Fruit fly (Drosophila melanogaster) whole organism, prepupa: ENCODE data around the gene CG2126.

Experiments
- CG10669 ChIP-seq: fragments of 200-800 bp; sonication (Bioruptor generic); optimal IDR thresholded peaks from 3 replicates; lab custom pipeline; 2018; ENCODE audit warnings: missing biosample characterization, mild to moderate bottlenecking, missing genetic modification characterization, moderate library complexity
- CG11294 ChIP-seq: fragments of 200-800 bp; sonication (Bioruptor generic); IDR thresholded peaks from 2 replicates; pipeline ENCODE4 v1.3.6; 2022; ENCODE audit warnings: missing biosample characterization, missing genetic modification characterization
- CG11762 ChIP-seq: fragments of 200-800 bp; sonication (Bioruptor generic); optimal IDR thresholded peaks from 3 replicates; lab custom pipeline; 2016; ENCODE audit warnings: missing biosample characterization, missing genetic modification characterization; ENCODE audit not compliant: insufficient read depth
- CG11902 ChIP-seq: fragments of 200-800 bp; sonication (Bioruptor generic); optimal IDR thresholded peaks from 3 replicates; lab custom pipeline; 2016; ENCODE audit warnings: missing biosample characterization, missing genetic modification characterization
- CG16779 ChIP-seq: fragments of 200-800 bp; sonication (Bioruptor generic); optimal IDR thresholded peaks from 3 replicates; lab custom pipeline; 2017; ENCODE audit warnings: missing biosample characterization, mild to moderate bottlenecking, missing genetic modification characterization
- CG31627 ChIP-seq: fragments of 200-800 bp; sonication (Bioruptor generic); optimal IDR thresholded peaks from 3 replicates; lab custom pipeline; 2016; ENCODE audit warnings: missing biosample characterization, missing genetic modification characterization
- CG32006 ChIP-seq: fragments of 200-800 bp; sonication (Bioruptor generic); optimal IDR thresholded peaks from 3 replicates; lab custom pipeline; 2017; ENCODE audit warnings: missing biosample characterization, mild to moderate bottlenecking, missing genetic modification characterization
- CG3919 ChIP-seq: fragments of 200-800 bp; sonication (Bioruptor generic); optimal IDR thresholded peaks from 3 replicates; lab custom pipeline; 2016; ENCODE audit warnings: missing biosample characterization, missing genetic modification characterization
- CG4318 ChIP-seq: fragments of 200-800 bp; sonication (Bioruptor generic); optimal IDR thresholded peaks from 3 replicates; lab custom pipeline; 2017; ENCODE audit warnings: missing biosample characterization, mild to moderate bottlenecking, missing genetic modification characterization
- CG6163 ChIP-seq: fragments of 200-800 bp; sonication (Bioruptor generic); IDR thresholded peaks from 3 replicates; pipeline ENCODE4 v1.3.6; 2022; ENCODE audit warnings: missing biosample characterization, missing genetic modification characterization
- CG6276 ChIP-seq: fragments of 200-800 bp; sonication (Bioruptor generic); optimal IDR thresholded peaks from 2 replicates; lab custom pipeline; 2017; ENCODE audit warnings: missing biosample characterization, mild to moderate bottlenecking, missing genetic modification characterization
- CG6792 ChIP-seq: fragments of 200-800 bp; sonication (Bioruptor generic); optimal IDR thresholded peaks from 3 replicates; lab custom pipeline; 2016; ENCODE audit warnings: missing biosample characterization, missing genetic modification characterization
- CG6808 ChIP-seq: fragments of 200-800 bp; sonication (Bioruptor generic); optimal IDR thresholded peaks from 3 replicates; lab custom pipeline; 2017; ENCODE audit warnings: missing biosample characterization, missing genetic modification characterization, mild to moderate bottlenecking, moderate library complexity, missing genetic modification reagents
- CG6854 ChIP-seq: fragments of 200-800 bp; sonication (Bioruptor generic); optimal IDR thresholded peaks from 2 replicates; lab custom pipeline; 2017; ENCODE audit warnings: missing biosample characterization, mild to moderate bottlenecking, missing genetic modification characterization
- CG7368 ChIP-seq: fragments of 200-800 bp; sonication (Bioruptor generic); optimal IDR thresholded peaks from 3 replicates; lab custom pipeline; 2016; ENCODE audit warnings: missing biosample characterization, missing genetic modification characterization
- CG8119 ChIP-seq: fragments of 200-800 bp; sonication (Bioruptor generic); IDR thresholded peaks from 3 replicates; pipeline ENCODE4 v1.3.6; 2022; ENCODE audit warnings: missing biosample characterization, missing genetic modification characterization
- CG8319 ChIP-seq: fragments of 200-800 bp; sonication (Bioruptor generic); optimal IDR thresholded peaks from 3 replicates; lab custom pipeline; 2016; ENCODE audit warnings: missing biosample characterization, missing genetic modification characterization
- CG8632 ChIP-seq: fragments of 200-800 bp; sonication (Bioruptor generic); optimal IDR thresholded peaks from 3 replicates; lab custom pipeline; 2016; ENCODE audit warnings: missing biosample characterization, missing genetic modification characterization
- CG9139 ChIP-seq: fragments of 200-800 bp; sonication (Bioruptor generic); optimal IDR thresholded peaks from 3 replicates; lab custom pipeline; 2017; ENCODE audit warnings: missing biosample characterization, mild to moderate bottlenecking, missing genetic modification characterization
- Eip75B ChIP-seq: fragments of 200-800 bp; sonication (Bioruptor generic); optimal IDR thresholded peaks from 3 replicates; lab custom pipeline; 2016; ENCODE audit warnings: missing biosample characterization, missing genetic modification characterization
- Eip93F ChIP-seq: fragments of 200-800 bp; sonication (Bioruptor generic); optimal IDR thresholded peaks from 2 replicates; lab custom pipeline; 2016; ENCODE audit warnings: missing biosample characterization, mild to moderate bottlenecking, missing genetic modification characterization
- Ets21C ChIP-seq: fragments of 200-800 bp; sonication (Bioruptor generic); optimal IDR thresholded peaks from 3 replicates; lab custom pipeline; 2016; ENCODE audit warnings: missing biosample characterization, missing genetic modification characterization
- Ets96B ChIP-seq: fragments of 200-800 bp; optimal IDR thresholded peaks from 2 replicates; lab custom pipeline; 2019; ENCODE audit warnings: missing biosample characterization, mild to moderate bottlenecking, missing genetic modification characterization, moderate library complexity
- Hr38 ChIP-seq: sonication (Bioruptor generic); optimal IDR thresholded peaks from 2 replicates; lab custom pipeline; 2016; ENCODE audit warnings: missing biosample characterization, missing genetic modification characterization
- Hr39 ChIP-seq: fragments of 200-800 bp; sonication (Bioruptor generic); optimal IDR thresholded peaks from 2 replicates; lab custom pipeline; 2016; ENCODE audit warnings: missing biosample characterization, missing genetic modification characterization
- Hr4 ChIP-seq: fragments of 200-800 bp; sonication (Bioruptor generic); optimal IDR thresholded peaks from 3 replicates; lab custom pipeline; 2016; ENCODE audit warnings: missing biosample characterization, missing genetic modification characterization
- Lpt ChIP-seq: fragments of 200-800 bp; sonication (Bioruptor generic); optimal IDR thresholded peaks from 3 replicates; lab custom pipeline; 2016; ENCODE audit warnings: missing biosample characterization, missing genetic modification characterization
- OdsH ChIP-seq: fragments of 200-800 bp; sonication (Bioruptor generic); optimal IDR thresholded peaks from 3 replicates; lab custom pipeline; 2016; ENCODE audit warnings: missing biosample characterization, missing genetic modification characterization
- Smox ChIP-seq: fragments of 200-800 bp; sonication (Bioruptor generic); optimal IDR thresholded peaks from 3 replicates; lab custom pipeline; 2016; ENCODE audit warnings: missing biosample characterization, missing genetic modification characterization
- Sox15 ChIP-seq: fragments of 200-800 bp; sonication (Bioruptor generic); optimal IDR thresholded peaks from 3 replicates; lab custom pipeline; 2016; ENCODE audit warnings: missing biosample characterization, missing genetic modification characterization
- cyc ChIP-seq: fragments of 200-800 bp; sonication (Bioruptor generic); optimal IDR thresholded peaks from 3 replicates; lab custom pipeline; 2016; ENCODE audit warnings: missing biosample characterization, missing genetic modification characterization
- dac ChIP-seq: fragments of 200-800 bp; sonication (Bioruptor generic); optimal IDR thresholded peaks from 2 replicates; lab custom pipeline; 2017; ENCODE audit warnings: missing biosample characterization, mild to moderate bottlenecking, missing genetic modification characterization
- dsx ChIP-seq: fragments of 200-800 bp; optimal IDR thresholded peaks from 3 replicates; lab custom pipeline; 2019; ENCODE audit warnings: missing biosample characterization, mild to moderate bottlenecking, missing genetic modification characterization, moderate library complexity; ENCODE audit not compliant: poor library complexity, severe bottlenecking
- eg ChIP-seq: fragments of 200-800 bp; sonication (Bioruptor generic); IDR thresholded peaks from 3 replicates; pipeline ENCODE4 v1.3.6; 2022; ENCODE audit warnings: missing biosample characterization, missing genetic modification characterization
- esn ChIP-seq: fragments of 200-800 bp; sonication (Bioruptor generic); optimal IDR thresholded peaks from 2 replicates; lab custom pipeline; 2016; ENCODE audit warnings: missing biosample characterization, mild to moderate bottlenecking, missing genetic modification characterization, moderate library complexity
- fd59A ChIP-seq: fragments of 200-800 bp; sonication (Bioruptor generic); optimal IDR thresholded peaks from 2 replicates; lab custom pipeline; 2017; ENCODE audit warnings: missing biosample characterization, mild to moderate bottlenecking, missing genetic modification characterization, missing genetic modification reagents
- fkh ChIP-seq: fragments of 200-800 bp; sonication (Bioruptor generic); optimal IDR thresholded peaks from 3 replicates; lab custom pipeline; 2017; ENCODE audit warnings: missing biosample characterization, mild to moderate bottlenecking, missing genetic modification characterization, moderate library complexity
- pdm3 ChIP-seq: fragments of 200-800 bp; sonication (Bioruptor generic); optimal IDR thresholded peaks from 3 replicates; lab custom pipeline; 2016; ENCODE audit warnings: missing biosample characterization, missing genetic modification characterization
- salr ChIP-seq, 2 experiments: fragments of 200-800 bp; sonication (Bioruptor generic); optimal IDR thresholded peaks; 3 replicates each; lab custom pipeline; 2016 to 2018; ENCODE audit warnings: missing biosample characterization in 2 of 2, missing genetic modification characterization in 2 of 2, mild to moderate bottlenecking in 1 of 2
- spab ChIP-seq: fragments of 200-800 bp; sonication (Bioruptor generic); optimal IDR thresholded peaks from 2 replicates; lab custom pipeline; 2017; ENCODE audit warnings: missing biosample characterization, mild to moderate bottlenecking, missing genetic modification characterization, missing genetic modification reagents
- ss ChIP-seq, 2 experiments: fragments of 200-800 bp; sonication (Bioruptor generic); optimal IDR thresholded peaks; 2 replicates in 1 of 2; 3 replicates in 1 of 2; lab custom pipeline; 2017 to 2018; ENCODE audit warnings: mild to moderate bottlenecking in 2 of 2, missing biosample characterization in 2 of 2, missing genetic modification characterization in 2 of 2, moderate library complexity in 1 of 2
- svp ChIP-seq: fragments of 200-800 bp; sonication (Bioruptor generic); peaks from one replicate; lab custom pipeline; 2016; ENCODE audit warnings: missing biosample characterization, missing genetic modification characterization
- topi ChIP-seq: fragments of 200-800 bp; sonication (Bioruptor generic); optimal IDR thresholded peaks from 3 replicates; lab custom pipeline; 2016; ENCODE audit warnings: missing biosample characterization, missing genetic modification characterization
- vri ChIP-seq: fragments of 200-800 bp; sonication (Bioruptor generic); optimal IDR thresholded peaks from 3 replicates; lab custom pipeline; 2016; ENCODE audit warnings: missing biosample characterization, mild to moderate bottlenecking, missing genetic modification characterization

Gene CG2126

dm6 chr3R:31762672-31763071, 13.8 kb downstream of the CG2126 start (continued):
- peak; percentile 27 for TF ChIP-seq CG9139 (GFP tag; lab: Kevin White, UChicago)
- TF ChIP-seq topi (GFP tag; lab: Kevin White, UChicago): peak; percentile 28
- TF ChIP-seq CG7368 (GFP tag; lab: Kevin White, UChicago): peak; percentile 54
- peak; percentile 31 for TF ChIP-seq CG16779
- peak; percentile 69 for TF ChIP-seq Lpt
- peak; percentile 45 for TF ChIP-seq CG4318 (GFP tag; lab: Kevin White, UChicago)
- TF ChIP-seq Hr39 (GFP tag; lab: Kevin White, UChicago): no peak
- TF ChIP-seq ss (GFP tag; optimal IDR thresholded peaks at IDR 0.05; lab: Kevin White, UChicago): peak in 1 of 2 experiments; percentile 75
- no peak for TF ChIP-seq fkh (GFP tag; lab: Kevin White, UChicago)
- TF ChIP-seq Smox (GFP tag; lab: Kevin White, UChicago): peak; percentile 17
- TF ChIP-seq Eip75B (GFP tag; lab: Kevin White, UChicago): peak; percentile 59
- peak; percentile 43 for TF ChIP-seq CG6276 (GFP tag; lab: Kevin White, UChicago)
- TF ChIP-seq dsx (GFP tag; lab: Kevin White, UChicago): no peak
- peak; percentile 13; the same call in 1 of the 2 replicates for TF ChIP-seq CG11294 (GFP tag; lab: Robert Waterston, UW)
- peak; percentile 71 for TF ChIP-seq CG8632 (GFP tag; lab: Kevin White, UChicago)
- peak; percentile 74 for TF ChIP-seq eg
- peak; percentile 57 for TF ChIP-seq CG6808 (GFP tag; lab: Kevin White, UChicago)
- TF ChIP-seq dac (GFP tag; lab: Kevin White, UChicago): peak; percentile 35
- peak; percentile 67; the same call in 2 of the 3 replicates for TF ChIP-seq CG8119
- peak in 1 of 2 experiments; percentile 15 for TF ChIP-seq salr (GFP tag; optimal IDR thresholded peaks at IDR 0.05; lab: Kevin White, UChicago)
- TF ChIP-seq Ets21C: no peak
- no peak for TF ChIP-seq CG31627 (GFP tag; lab: Kevin White, UChicago)
- TF ChIP-seq OdsH: peak; percentile 75
- TF ChIP-seq, all 60 proteins: peak for 45

dm6 chr3R:31761529-31762009, 14.9 kb downstream of the CG2126 start, which contains the start of gene Smvt:
Smvt (minus strand) TSS chr3R:31761579.
- TF ChIP-seq CG6163 (GFP tag; lab: Robert Waterston, UW) (no peak), CG6792 (GFP tag; lab: Kevin White, UChicago) (no peak), vri (GFP tag; lab: Kevin White, UChicago) (peak; percentile 49), fkh (GFP tag; lab: Kevin White, UChicago) (peak; percentile 7), CG8632 (GFP tag; lab: Kevin White, UChicago) (no peak), CG6854 (GFP tag; lab: Kevin White, UChicago) (no peak), Hr4 (no peak), CG3919 (no peak), salr (GFP tag; optimal IDR thresholded peaks at IDR 0.05; lab: Kevin White, UChicago) (no peak), Sox15 (GFP tag; lab: Kevin White, UChicago) (no peak)

- no peak for TF ChIP-seq CG32006
- TF ChIP-seq Ets96B (tag; lab: Kevin White, UChicago): no peak
- peak; percentile 87 for TF ChIP-seq fkh (GFP tag; lab: Kevin White, UChicago)
- TF ChIP-seq svp (GFP tag; lab: Kevin White, UChicago): peak; percentile 71
- TF ChIP-seq, all 60 proteins: peak for 2
Measured at dm6 chr3R:31758587-31759167, 17.8 kb downstream of the CG2126 start, which contains the start of gene CG2187. CG2187 (minus strand) TSS chr3R:31758637.

- TF ChIP-seq esn (GFP tag; lab: Kevin White, UChicago) (no peak), cyc (no peak), CG6854 (GFP tag; lab: Kevin White, UChicago) (no peak), CG10669 (GFP tag; lab: Kevin White, UChicago) (no peak), Eip93F (GFP tag; lab: Kevin White, UChicago) (no peak), CG8119 (no peak), spab (GFP tag; lab: Kevin White, UChicago) (no peak), Hr38 (GFP tag; lab: Kevin White, UChicago) (no peak), salr (GFP tag; optimal IDR thresholded peaks at IDR 0.05; lab: Kevin White, UChicago) (no peak), Ets21C (no peak), CG11902 (GFP tag; lab: Kevin White, UChicago) (no peak), CG8319 (GFP tag; lab: Kevin White, UChicago) (no peak), OdsH (no peak), dac (GFP tag; lab: Kevin White, UChicago) (no peak), pdm3 (GFP tag; lab: Kevin White, UChicago) (no peak), fd59A (no peak), CG11762 (GFP tag; lab: Kevin White, UChicago) (no peak)
Measured at dm6 chr3R:31754605-31755004, 21.8 kb downstream of the CG2126 start, which contains the start of gene salt. salt (minus strand) TSS chr3R:31754705.
